Fruit fly (Drosophila melanogaster): Measurements from ENCODE around the gene Spt7.

dm6 chrX:17834754-17835153, 15.5 kb upstream of the Spt7 start:
- no peak for TF ChIP-seq Hr4 (GFP tag; optimal IDR thresholded peaks at IDR 0.05)
- no peak for TF ChIP-seq eg (GFP tag; IDR thresholded peaks at IDR 0.05)
- no peak for TF ChIP-seq Smox (GFP tag; optimal IDR thresholded peaks at IDR 0.05)
- no peak for TF ChIP-seq CG6792 (GFP tag; optimal IDR thresholded peaks at IDR 0.05)
- TF ChIP-seq Hr39 (GFP tag; optimal IDR thresholded peaks at IDR 0.05) = no peak
- TF ChIP-seq Sox15 (GFP tag; optimal IDR thresholded peaks at IDR 0.05) = no peak
- TF ChIP-seq CG1621 (tag; optimal IDR thresholded peaks at IDR 0.05) = no peak
- no peak for TF ChIP-seq CG8632 (GFP tag; optimal IDR thresholded peaks at IDR 0.05)
- no peak for TF ChIP-seq CG16779 (tag; optimal IDR thresholded peaks at IDR 0.05)
